Worm (Caenorhabditis elegans) whole organism, late embryonic: ENCODE data around the gene srx-65.

Experiments
- F13H6.1 ChIP-seq: sonication (generic microtip); optimal IDR thresholded peaks from 2 replicates; lab custom pipeline; 2016; ENCODE audit warnings: missing genetic modification characterization, missing compliant biosample characterization
- K02D7.2 ChIP-seq: sonication (generic microtip); optimal IDR thresholded peaks from 2 replicates; lab custom pipeline; 2017; ENCODE audit warnings: mild to moderate bottlenecking, missing genetic modification characterization, missing compliant biosample characterization
- K09A11.1 ChIP-seq: sonication (generic microtip); optimal IDR thresholded peaks from 2 replicates; lab custom pipeline; 2017; ENCODE audit warnings: antibody characterized with exemption, mild to moderate bottlenecking, missing genetic modification characterization, missing compliant biosample characterization; ENCODE audit not compliant: insufficient read depth
- ceh-14 ChIP-seq: sonication (generic microtip); optimal IDR thresholded peaks from 2 replicates; lab custom pipeline; 2016; ENCODE audit warnings: missing genotype, missing genetic modification characterization, missing compliant biosample characterization
- ceh-22 ChIP-seq: sonication (generic microtip); optimal IDR thresholded peaks from 2 replicates; lab custom pipeline; 2017; ENCODE audit warnings: missing biosample characterization, missing genetic modification characterization
- ceh-30 ChIP-seq: fragments of 150-350 bp; optimal IDR thresholded peaks from 2 replicates; lab custom pipeline; 2014; ENCODE audit warnings: missing biosample characterization, missing genetic modification characterization
- ceh-31 ChIP-seq: sonication (generic microtip); optimal IDR thresholded peaks from 2 replicates; lab custom pipeline; 2016; ENCODE audit warnings: missing genetic modification characterization, missing compliant biosample characterization
- ceh-45 ChIP-seq: fragments of 200-800 bp; sonication (Bioruptor generic); IDR thresholded peaks from 2 replicates; pipeline ENCODE4 v1.3.6; 2022; ENCODE audit warnings: missing genetic modification reagents, missing genetic modification characterization, missing compliant biosample characterization
- ceh-48 ChIP-seq: sonication (generic microtip); optimal IDR thresholded peaks from 2 replicates; lab custom pipeline; 2016; ENCODE audit warnings: missing genetic modification characterization, inconsistent platforms, missing compliant biosample characterization
- ceh-9 ChIP-seq: sonication (generic microtip); optimal IDR thresholded peaks from 2 replicates; lab custom pipeline; 2016; ENCODE audit warnings: mild to moderate bottlenecking, missing genetic modification characterization, inconsistent platforms, missing compliant biosample characterization
- dmd-4 ChIP-seq: sonication (generic microtip); optimal IDR thresholded peaks from 2 replicates; lab custom pipeline; 2016; ENCODE audit warnings: borderline replicate concordance, missing genetic modification characterization, missing compliant biosample characterization
- dve-1 ChIP-seq: sonication (generic microtip); optimal IDR thresholded peaks from 2 replicates; lab custom pipeline; 2017; ENCODE audit warnings: antibody characterized with exemption, mild to moderate bottlenecking, missing genetic modification characterization, missing compliant biosample characterization
- elt-2 ChIP-seq: sonication (generic microtip); optimal IDR thresholded peaks from 2 replicates; lab custom pipeline; 2016; ENCODE audit warnings: missing genetic modification reagents, missing genetic modification characterization, missing compliant biosample characterization
- elt-4 ChIP-seq: sonication (generic microtip); optimal IDR thresholded peaks from 2 replicates; lab custom pipeline; 2016; ENCODE audit warnings: missing genetic modification characterization, missing compliant biosample characterization
- gmeb-2 ChIP-seq: sonication (generic microtip); optimal IDR thresholded peaks from 2 replicates; lab custom pipeline; 2016; ENCODE audit warnings: missing genetic modification characterization, inconsistent platforms, missing compliant biosample characterization
- hlh-15 ChIP-seq: sonication (generic microtip); optimal IDR thresholded peaks from 2 replicates; lab custom pipeline; 2016; ENCODE audit warnings: missing genetic modification characterization, missing compliant biosample characterization
- hlh-30 ChIP-seq: sonication (generic microtip); optimal IDR thresholded peaks from 2 replicates; lab custom pipeline; 2017; ENCODE audit warnings: antibody characterized with exemption, missing genetic modification characterization, missing compliant biosample characterization; ENCODE audit not compliant: insufficient read depth
- hlh-6 ChIP-seq: sonication (generic microtip); optimal IDR thresholded peaks from 2 replicates; lab custom pipeline; 2016; ENCODE audit warnings: missing genotype, missing genetic modification characterization, missing compliant biosample characterization
- hlh-8 ChIP-seq: sonication (generic microtip); optimal IDR thresholded peaks from 2 replicates; lab custom pipeline; 2016; ENCODE audit warnings: missing genotype, missing genetic modification characterization, missing compliant biosample characterization
- lim-6 ChIP-seq: sonication (generic microtip); optimal IDR thresholded peaks from 2 replicates; lab custom pipeline; 2016; ENCODE audit warnings: missing genetic modification characterization, missing compliant biosample characterization
- lin-11 ChIP-seq: fragments of 200-800 bp; sonication (Bioruptor generic); optimal IDR thresholded peaks from 2 replicates; lab custom pipeline; 2018; ENCODE audit warnings: mild to moderate bottlenecking, missing genetic modification characterization, missing compliant biosample characterization
- madf-2 ChIP-seq: sonication (generic microtip); optimal IDR thresholded peaks from 2 replicates; lab custom pipeline; 2017; ENCODE audit warnings: missing genetic modification characterization, missing compliant biosample characterization
- mec-3 ChIP-seq: sonication (generic microtip); optimal IDR thresholded peaks from 2 replicates; lab custom pipeline; 2016; ENCODE audit warnings: borderline replicate concordance, missing genetic modification characterization, missing compliant biosample characterization
- nfya-1 ChIP-seq: sonication (generic microtip); optimal IDR thresholded peaks from 2 replicates; lab custom pipeline; 2017; ENCODE audit warnings: missing genetic modification characterization, mild to moderate bottlenecking, missing compliant biosample characterization, antibody characterized with exemption, moderate library complexity
- nhr-11 ChIP-seq: fragments of 150-350 bp; optimal IDR thresholded peaks from 2 replicates; lab custom pipeline; 2014; ENCODE audit warnings: missing biosample characterization, missing genetic modification characterization
- odd-2 ChIP-seq: sonication (generic microtip); optimal IDR thresholded peaks from 2 replicates; lab custom pipeline; 2017; ENCODE audit warnings: antibody characterized with exemption, mild to moderate bottlenecking, missing genetic modification characterization, missing compliant biosample characterization
- pag-3 ChIP-seq: sonication (generic microtip); optimal IDR thresholded peaks from 2 replicates; lab custom pipeline; 2016; ENCODE audit warnings: missing compliant biosample characterization, missing genetic modification characterization, borderline replicate concordance
- pax-1 ChIP-seq: fragments of 150-350 bp; optimal IDR thresholded peaks from 2 replicates; lab custom pipeline; 2014; ENCODE audit warnings: missing biosample characterization, missing genetic modification characterization
- pha-2 ChIP-seq: sonication (generic microtip); optimal IDR thresholded peaks from 2 replicates; lab custom pipeline; 2017; ENCODE audit warnings: mild to moderate bottlenecking, missing genetic modification characterization, missing compliant biosample characterization
- pha-4 ChIP-seq: fragments of 150-350 bp; optimal IDR thresholded peaks from 2 replicates; lab custom pipeline; 2018; ENCODE audit warnings: missing biosample characterization, missing genetic modification reagents, missing genetic modification characterization
- pqm-1 ChIP-seq: sonication (generic microtip); optimal IDR thresholded peaks from 2 replicates; lab custom pipeline; 2016; ENCODE audit warnings: missing genetic modification characterization, missing compliant biosample characterization
- sox-2 ChIP-seq: fragments of 200-800 bp; sonication (Bioruptor generic); IDR thresholded peaks from 2 replicates; pipeline ENCODE4 v1.3.6; 2022; ENCODE audit warnings: missing genetic modification reagents, missing genetic modification characterization, missing compliant biosample characterization
- syd-9 ChIP-seq: sonication (generic microtip); optimal IDR thresholded peaks from 2 replicates; lab custom pipeline; 2016; ENCODE audit warnings: mild to moderate bottlenecking, missing genetic modification characterization, moderate library complexity, missing compliant biosample characterization
- tbx-7 ChIP-seq: sonication (generic microtip); optimal IDR thresholded peaks from 2 replicates; lab custom pipeline; 2016; ENCODE audit warnings: missing genotype, missing genetic modification characterization, missing compliant biosample characterization
- unc-42 ChIP-seq: sonication (generic microtip); optimal IDR thresholded peaks from 2 replicates; lab custom pipeline; 2016; ENCODE audit warnings: missing genotype, missing genetic modification characterization, missing compliant biosample characterization
- ztf-16 ChIP-seq: sonication (generic microtip); optimal IDR thresholded peaks from 2 replicates; lab custom pipeline; 2017; ENCODE audit warnings: missing genetic modification characterization, missing compliant biosample characterization

The srx-65 gene

DNA sequence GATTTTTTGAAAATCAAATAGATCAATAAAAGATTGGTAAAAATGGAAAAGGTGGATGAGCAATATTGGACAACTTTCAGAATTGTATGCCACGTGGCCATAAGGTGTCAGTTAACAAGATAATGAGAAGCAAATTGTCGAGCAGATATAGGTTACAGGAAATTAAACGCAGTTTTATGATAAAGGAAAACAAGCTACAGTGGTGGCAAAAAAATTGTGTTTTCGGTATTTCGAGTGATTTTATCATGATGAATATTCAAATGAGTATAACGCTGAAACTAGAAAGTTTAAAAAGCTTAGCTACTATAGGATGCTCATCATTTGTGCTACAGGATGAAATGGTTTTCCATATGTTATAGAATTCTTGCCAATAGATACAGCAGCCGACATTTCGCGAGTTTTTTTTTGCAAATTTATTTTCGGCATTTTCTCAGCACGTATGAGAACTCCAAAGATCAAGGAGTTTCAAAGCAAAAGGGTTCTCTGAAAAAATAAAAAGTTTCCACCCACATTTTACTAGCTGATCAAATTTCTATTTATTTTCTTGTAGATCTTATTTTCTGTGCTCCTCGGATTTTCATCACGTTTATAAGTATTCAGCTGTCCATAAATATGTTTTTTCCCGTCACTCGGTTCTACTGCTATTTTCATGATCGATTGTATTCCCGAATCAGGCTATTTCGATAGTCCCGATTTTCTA is 19.1 kb upstream of the srx-65 start, which contains the start of the genes str-229 and srh-190:
TSS of gene str-229 (minus strand) at position 101 of the 700 bp plus-strand sequence.
TSS of gene srh-190 (plus strand) at position 650 of the 700 bp plus-strand sequence.
- TF ChIP-seq ceh-14 (tag; lab: Kevin White, UChicago) (no peak), madf-2 (tag; lab: Kevin White, UChicago) (no peak), K09A11.1 (no peak), K02D7.2 (tag; lab: Kevin White, UChicago) (no peak), pax-1 (tag; lab: Kevin White, UChicago) (no peak), gmeb-2 (no peak), dve-1 (tag; lab: Kevin White, UChicago) (no peak), tbx-7 (tag; lab: Kevin White, UChicago) (no peak), ceh-31 (tag; lab: Kevin White, UChicago) (no peak), ceh-48 (tag; lab: Kevin White, UChicago) (no peak), ceh-9 (no peak), ceh-30 (tag; lab: Kevin White, UChicago) (no peak), ceh-45 (GFP tag; lab: Robert Waterston, UW) (no peak)

DNA sequence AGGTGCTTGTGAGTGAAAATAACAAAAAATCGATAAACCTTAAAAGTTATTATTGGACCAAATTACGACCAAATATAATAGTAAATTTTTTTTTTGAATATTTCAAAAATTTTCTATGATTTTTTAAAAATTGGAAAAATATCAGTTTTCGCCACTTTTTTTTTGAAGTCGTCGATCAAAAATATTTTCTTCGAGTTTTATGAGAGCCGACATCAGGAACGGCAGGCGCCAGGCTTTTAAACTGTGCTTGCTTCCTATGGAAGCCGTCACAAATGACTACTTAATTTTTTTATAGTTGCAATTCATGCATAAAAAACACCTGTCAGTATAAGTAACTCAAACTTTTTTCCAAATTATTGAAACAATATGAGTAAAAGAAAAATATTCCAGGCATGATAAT is 18.3 kb upstream of the srx-65 start:
- no peak for TF ChIP-seq dmd-4 (tag; lab: Kevin White, UChicago)
- TF ChIP-seq elt-4 (tag; lab: Kevin White, UChicago): no peak
- TF ChIP-seq pag-3 (tag; lab: Kevin White, UChicago): no peak
- TF ChIP-seq pqm-1 (tag; lab: Kevin White, UChicago): no peak

DNA sequence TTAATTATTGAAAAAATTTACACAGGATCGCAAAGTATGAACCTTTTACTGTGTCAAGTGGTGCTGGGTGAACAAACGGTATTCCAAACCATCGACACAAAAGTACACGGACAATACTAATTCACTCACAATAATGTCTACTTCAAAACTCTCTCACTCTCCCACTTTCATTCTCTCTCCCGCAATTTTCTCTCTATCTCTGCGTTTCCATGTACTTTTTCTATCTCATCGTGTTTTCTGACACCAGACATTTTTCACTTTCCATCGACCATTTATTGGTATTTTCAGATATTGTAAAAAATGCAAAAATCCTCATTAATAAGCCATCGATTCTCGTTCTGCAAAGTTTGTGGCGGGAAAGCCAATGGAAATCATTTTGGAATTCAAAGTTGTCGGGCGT is 15.9 kb upstream of the srx-65 start, which contains the start of gene nhr-156:
TSS of gene nhr-156 (plus strand) at position 266 of the 400 bp plus-strand sequence.
- TF ChIP-seq pha-4 (tag; lab: Kevin White, UChicago) (no peak), K02D7.2 (tag; lab: Kevin White, UChicago) (no peak), elt-2 (tag; lab: Kevin White, UChicago) (no peak), lim-6 (tag; lab: Kevin White, UChicago) (no peak), sox-2 (GFP tag; lab: Robert Waterston, UW) (no peak), nhr-11 (tag; lab: Kevin White, UChicago) (no peak), syd-9 (tag; lab: Kevin White, UChicago) (no peak), tbx-7 (tag; lab: Kevin White, UChicago) (no peak), ceh-30 (tag; lab: Kevin White, UChicago) (no peak), ceh-22 (no peak)

DNA sequence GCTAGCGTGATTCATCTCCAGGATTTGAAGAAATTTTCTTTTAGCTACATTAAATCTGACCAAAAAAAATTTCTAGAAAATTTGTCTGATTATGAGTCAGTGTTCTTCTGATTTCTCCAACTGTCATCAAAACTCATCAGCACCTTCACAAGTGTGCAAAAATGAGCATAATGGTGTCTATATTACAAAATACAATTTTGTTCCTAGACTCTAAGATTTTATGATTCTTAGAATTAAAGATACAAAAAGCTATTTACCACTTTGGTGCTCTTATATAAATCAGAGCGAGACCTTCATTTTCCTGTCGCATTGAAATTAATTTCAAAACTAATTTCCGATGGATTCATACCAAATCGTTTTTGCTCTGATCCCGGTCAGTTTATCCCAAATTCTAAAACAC is 9.3 kb upstream of the srx-65 start, which contains the start of gene srx-68:
TSS of gene srx-68 (plus strand) at position 301 of the 400 bp plus-strand sequence.
- TF ChIP-seq hlh-8 (tag; lab: Kevin White, UChicago) (no peak), mec-3 (tag; lab: Kevin White, UChicago) (no peak), odd-2 (tag; lab: Kevin White, UChicago) (no peak), lin-11 (tag; lab: Kevin White, UChicago) (no peak), ceh-48 (tag; lab: Kevin White, UChicago) (no peak), hlh-6 (tag; lab: Kevin White, UChicago) (no peak), unc-42 (no peak), nfya-1 (tag; lab: Kevin White, UChicago) (no peak), ceh-31 (tag; lab: Kevin White, UChicago) (no peak), ztf-16 (tag; lab: Kevin White, UChicago) (no peak), gmeb-2 (no peak), hlh-30 (tag; lab: Kevin White, UChicago) (no peak), pha-2 (no peak), hlh-15 (tag; lab: Kevin White, UChicago) (no peak), F13H6.1 (tag; lab: Kevin White, UChicago) (no peak)
- TF ChIP-seq, all 69 proteins: peak for 0
